Fruit fly (Drosophila melanogaster) whole organism, prepupa: ENCODE measurements around the gene CG12012.

ENCODE experiments used
- CG6854 ChIP-seq: fragments of 200-800 bp; sonication (Bioruptor generic); optimal IDR thresholded peaks from 2 replicates; lab custom pipeline; 2017; ENCODE audit warnings: missing biosample characterization, mild to moderate bottlenecking, missing genetic modification characterization
- Eip78C ChIP-seq: fragments of 200-800 bp; sonication (Bioruptor generic); peaks from one replicate; lab custom pipeline; 2016; ENCODE audit warnings: missing biosample characterization, missing genetic modification characterization
- Gug ChIP-seq: fragments of 200-800 bp; sonication (Bioruptor generic); IDR thresholded peaks from 2 replicates; pipeline ENCODE4 v1.3.6; 2022; ENCODE audit warnings: missing biosample characterization, missing genetic modification characterization
- cyc ChIP-seq: fragments of 200-800 bp; sonication (Bioruptor generic); optimal IDR thresholded peaks from 3 replicates; lab custom pipeline; 2016; ENCODE audit warnings: missing biosample characterization, missing genetic modification characterization
- spab ChIP-seq: fragments of 200-800 bp; sonication (Bioruptor generic); optimal IDR thresholded peaks from 2 replicates; lab custom pipeline; 2017; ENCODE audit warnings: missing biosample characterization, mild to moderate bottlenecking, missing genetic modification characterization, missing genetic modification reagents

DNA sequence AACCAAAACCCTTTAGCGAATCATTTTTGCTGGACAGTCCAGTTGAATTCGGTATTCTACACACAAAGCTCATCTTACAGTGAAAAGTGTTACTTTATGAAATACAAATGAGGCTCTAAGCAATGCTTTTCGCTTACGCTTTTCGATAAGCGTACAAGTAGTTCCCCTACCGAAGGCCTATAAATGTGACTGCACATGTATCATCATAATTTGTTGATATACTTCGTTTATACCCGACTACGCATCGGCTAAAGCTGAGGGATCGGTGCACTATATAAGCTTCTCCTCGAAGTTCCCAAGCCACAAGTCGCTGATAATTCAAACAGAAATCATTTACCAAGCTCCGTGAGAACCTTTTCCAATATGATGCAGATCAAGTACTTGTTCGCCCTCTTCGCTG lies 7.3 kb upstream of the CG12012 start, which contains the start of gene Drs:
- TF ChIP-seq cyc (GFP tag; lab: Kevin White, UChicago) (no peak), spab (GFP tag; lab: Kevin White, UChicago) (no peak), CG6854 (no peak), Eip78C (GFP tag; lab: Kevin White, UChicago) (no peak), Gug (GFP tag; lab: Robert Waterston, UW) (no peak)
